Worm (Caenorhabditis elegans) whole organism, late embryonic: ENCODE measurements around the gene metl-13.

Experiments
- C08G9.2 ChIP-seq: sonication (generic microtip); optimal IDR thresholded peaks from 2 replicates; lab custom pipeline; 2016; ENCODE audit warnings: mild to moderate bottlenecking, missing genetic modification characterization, moderate library complexity, missing compliant biosample characterization
- F13H6.1 ChIP-seq: sonication (generic microtip); optimal IDR thresholded peaks from 2 replicates; lab custom pipeline; 2016; ENCODE audit warnings: missing genetic modification characterization, missing compliant biosample characterization
- K09A11.1 ChIP-seq: sonication (generic microtip); optimal IDR thresholded peaks from 2 replicates; lab custom pipeline; 2017; ENCODE audit warnings: antibody characterized with exemption, mild to moderate bottlenecking, missing genetic modification characterization, missing compliant biosample characterization; ENCODE audit not compliant: insufficient read depth
- ama-1 ChIP-seq: fragments of 150-350 bp; optimal IDR thresholded peaks from 2 replicates; lab custom pipeline; 2014
- ceh-14 ChIP-seq: sonication (generic microtip); optimal IDR thresholded peaks from 2 replicates; lab custom pipeline; 2016; ENCODE audit warnings: missing genotype, missing genetic modification characterization, missing compliant biosample characterization
- ceh-18 ChIP-seq: sonication (generic microtip); optimal IDR thresholded peaks from 2 replicates; lab custom pipeline; 2016; ENCODE audit warnings: missing genetic modification characterization, missing compliant biosample characterization
- ceh-2 ChIP-seq: sonication (generic microtip); optimal IDR thresholded peaks from 2 replicates; lab custom pipeline; 2016; ENCODE audit warnings: missing genotype, missing genetic modification characterization, missing compliant biosample characterization
- ceh-22 ChIP-seq: sonication (generic microtip); optimal IDR thresholded peaks from 2 replicates; lab custom pipeline; 2017; ENCODE audit warnings: missing biosample characterization, missing genetic modification characterization
- ceh-31 ChIP-seq: sonication (generic microtip); optimal IDR thresholded peaks from 2 replicates; lab custom pipeline; 2016; ENCODE audit warnings: missing genetic modification characterization, missing compliant biosample characterization
- ceh-34 ChIP-seq: sonication (generic microtip); optimal IDR thresholded peaks from 2 replicates; lab custom pipeline; 2016; ENCODE audit warnings: mild to moderate bottlenecking, missing genetic modification characterization, missing compliant biosample characterization
- ceh-48 ChIP-seq: sonication (generic microtip); optimal IDR thresholded peaks from 2 replicates; lab custom pipeline; 2016; ENCODE audit warnings: missing genetic modification characterization, inconsistent platforms, missing compliant biosample characterization
- ceh-6 ChIP-seq: fragments of 200-800 bp; sonication (Bioruptor generic); optimal IDR thresholded peaks from 2 replicates; lab custom pipeline; 2018; ENCODE audit warnings: mild to moderate bottlenecking, missing genetic modification characterization, missing compliant biosample characterization
- ceh-9 ChIP-seq: sonication (generic microtip); optimal IDR thresholded peaks from 2 replicates; lab custom pipeline; 2016; ENCODE audit warnings: mild to moderate bottlenecking, missing genetic modification characterization, inconsistent platforms, missing compliant biosample characterization
- che-1 ChIP-seq: sonication (generic microtip); optimal IDR thresholded peaks from 2 replicates; lab custom pipeline; 2016; ENCODE audit warnings: mild to moderate bottlenecking, missing genetic modification characterization, missing compliant biosample characterization
- dve-1 ChIP-seq: sonication (generic microtip); optimal IDR thresholded peaks from 2 replicates; lab custom pipeline; 2017; ENCODE audit warnings: antibody characterized with exemption, mild to moderate bottlenecking, missing genetic modification characterization, missing compliant biosample characterization
- elt-2 ChIP-seq: sonication (generic microtip); optimal IDR thresholded peaks from 2 replicates; lab custom pipeline; 2016; ENCODE audit warnings: missing genetic modification reagents, missing genetic modification characterization, missing compliant biosample characterization
- ets-4 ChIP-seq: sonication (generic microtip); optimal IDR thresholded peaks from 2 replicates; lab custom pipeline; 2016; ENCODE audit warnings: missing genetic modification characterization, missing compliant biosample characterization
- eyg-1 ChIP-seq: sonication (generic microtip); optimal IDR thresholded peaks from 2 replicates; lab custom pipeline; 2016; ENCODE audit warnings: missing genotype, missing genetic modification characterization, missing compliant biosample characterization
- fax-1 ChIP-seq: sonication (generic microtip); optimal IDR thresholded peaks from 2 replicates; lab custom pipeline; 2016; ENCODE audit warnings: missing genotype, missing genetic modification characterization, missing compliant biosample characterization
- fkh-10 ChIP-seq: fragments of 150-350 bp; optimal IDR thresholded peaks from 2 replicates; lab custom pipeline; 2014; ENCODE audit warnings: missing biosample characterization, missing genetic modification reagents, missing genetic modification characterization
- fkh-6 ChIP-seq: sonication (generic microtip); optimal IDR thresholded peaks from 2 replicates; lab custom pipeline; 2016; ENCODE audit warnings: missing genetic modification characterization, missing compliant biosample characterization
- gmeb-2 ChIP-seq: sonication (generic microtip); optimal IDR thresholded peaks from 2 replicates; lab custom pipeline; 2016; ENCODE audit warnings: missing genetic modification characterization, inconsistent platforms, missing compliant biosample characterization
- hlh-8 ChIP-seq: sonication (generic microtip); optimal IDR thresholded peaks from 2 replicates; lab custom pipeline; 2016; ENCODE audit warnings: missing genotype, missing genetic modification characterization, missing compliant biosample characterization
- lim-6 ChIP-seq: sonication (generic microtip); optimal IDR thresholded peaks from 2 replicates; lab custom pipeline; 2016; ENCODE audit warnings: missing genetic modification characterization, missing compliant biosample characterization
- madf-2 ChIP-seq: sonication (generic microtip); optimal IDR thresholded peaks from 2 replicates; lab custom pipeline; 2017; ENCODE audit warnings: missing genetic modification characterization, missing compliant biosample characterization
- mec-3 ChIP-seq: sonication (generic microtip); optimal IDR thresholded peaks from 2 replicates; lab custom pipeline; 2016; ENCODE audit warnings: borderline replicate concordance, missing genetic modification characterization, missing compliant biosample characterization
- nfya-1 ChIP-seq: sonication (generic microtip); optimal IDR thresholded peaks from 2 replicates; lab custom pipeline; 2017; ENCODE audit warnings: missing genetic modification characterization, mild to moderate bottlenecking, missing compliant biosample characterization, antibody characterized with exemption, moderate library complexity
- nhr-232 ChIP-seq: sonication (generic microtip); optimal IDR thresholded peaks from 2 replicates; lab custom pipeline; 2016; ENCODE audit warnings: missing genetic modification characterization, missing compliant biosample characterization
- pag-3 ChIP-seq: sonication (generic microtip); optimal IDR thresholded peaks from 2 replicates; lab custom pipeline; 2016; ENCODE audit warnings: missing compliant biosample characterization, missing genetic modification characterization, borderline replicate concordance
- pat-9 ChIP-seq: fragments of 200-800 bp; sonication (Bioruptor generic); optimal IDR thresholded peaks from 2 replicates; lab custom pipeline; 2018; ENCODE audit warnings: mild to moderate bottlenecking, missing genetic modification characterization, moderate library complexity, missing compliant biosample characterization
- pha-2 ChIP-seq: sonication (generic microtip); optimal IDR thresholded peaks from 2 replicates; lab custom pipeline; 2017; ENCODE audit warnings: mild to moderate bottlenecking, missing genetic modification characterization, missing compliant biosample characterization
- pqm-1 ChIP-seq: sonication (generic microtip); optimal IDR thresholded peaks from 2 replicates; lab custom pipeline; 2016; ENCODE audit warnings: missing genetic modification characterization, missing compliant biosample characterization
- ref-2 ChIP-seq: sonication (generic microtip); optimal IDR thresholded peaks from 2 replicates; lab custom pipeline; 2016; ENCODE audit warnings: missing genetic modification characterization, missing compliant biosample characterization
- rnt-1 ChIP-seq: sonication (generic microtip); optimal IDR thresholded peaks from 2 replicates; lab custom pipeline; 2016; ENCODE audit warnings: missing genetic modification characterization, missing compliant biosample characterization
- sdc-2 ChIP-seq: sonication (generic microtip); optimal IDR thresholded peaks from 2 replicates; lab custom pipeline; 2016; ENCODE audit warnings: missing genotype, missing genetic modification characterization, missing compliant biosample characterization
- sox-2 ChIP-seq: fragments of 200-800 bp; sonication (Bioruptor generic); IDR thresholded peaks from 2 replicates; pipeline ENCODE4 v1.3.6; 2022; ENCODE audit warnings: missing genetic modification reagents, missing genetic modification characterization, missing compliant biosample characterization
- tbx-2 ChIP-seq: sonication (generic microtip); optimal IDR thresholded peaks from 2 replicates; lab custom pipeline; 2016; ENCODE audit warnings: missing genetic modification characterization, missing compliant biosample characterization
- tbx-7 ChIP-seq: sonication (generic microtip); optimal IDR thresholded peaks from 2 replicates; lab custom pipeline; 2016; ENCODE audit warnings: missing genotype, missing genetic modification characterization, missing compliant biosample characterization
- unc-3 ChIP-seq, 2 experiments: fragments of 200-800 bp in 1 of 2; sonication (Bioruptor generic) in 1 of 2; sonication (generic microtip) in 1 of 2; conservative IDR thresholded peaks in 1 of 2; optimal IDR thresholded peaks in 1 of 2; 2 replicates each; pipeline versions ENCODE4 v1.3.6 to Lab custom; 2016 to 2022; ENCODE audit warnings: missing compliant biosample characterization in 2 of 2, missing genetic modification characterization in 2 of 2, missing genetic modification reagents in 1 of 2
- unc-42 ChIP-seq: sonication (generic microtip); optimal IDR thresholded peaks from 2 replicates; lab custom pipeline; 2016; ENCODE audit warnings: missing genotype, missing genetic modification characterization, missing compliant biosample characterization
- zip-5 ChIP-seq: sonication (generic microtip); optimal IDR thresholded peaks from 2 replicates; lab custom pipeline; 2016; ENCODE audit warnings: missing genetic modification characterization, missing compliant biosample characterization

The metl-13 gene

ce11 chrIV:6631704-6632272 is 3.1 kb upstream of the metl-13 start, which contains the start of the genes cest-5.1 and C01B10.9:
TSS of gene cest-5.1 (minus strand) at chrIV:6631754.
TSS of gene C01B10.9 (plus strand) at chrIV:6632222.
- TF ChIP-seq nfya-1 (tag; lab: Kevin White, UChicago) (peak; percentile 5), ceh-34 (tag; lab: Kevin White, UChicago) (peak; percentile 64), unc-42 (tag; lab: Kevin White, UChicago) (peak; percentile 56), ceh-18 (tag; lab: Kevin White, UChicago) (no peak), fkh-10 (GFP tag; lab: Kevin White, UChicago) (no peak), tbx-7 (tag; lab: Kevin White, UChicago) (peak; percentile 84), mec-3 (tag; lab: Kevin White, UChicago) (peak; percentile 60), ceh-14 (tag; lab: Kevin White, UChicago) (peak; percentile 68), ceh-2 (tag; lab: Kevin White, UChicago) (peak; percentile 90), eyg-1 (tag; lab: Kevin White, UChicago) (peak; percentile 17), fkh-6 (peak; percentile 49), pha-2 (tag; lab: Kevin White, UChicago) (peak; percentile 6), C08G9.2 (peak; percentile 91), fax-1 (tag; lab: Kevin White, UChicago) (peak; percentile 45), zip-5 (peak; percentile 74), tbx-2 (peak; percentile 82), hlh-8 (tag; lab: Kevin White, UChicago) (peak; percentile 68), unc-3 (GFP tag; conservative IDR thresholded peaks at IDR 0.05; lab: Robert Waterston, UW) (no peak), unc-3 (tag; optimal IDR thresholded peaks at IDR 0.05; lab: Kevin White, UChicago) (peak; percentile 23), ceh-6 (peak; percentile 6), lim-6 (tag; lab: Kevin White, UChicago) (peak; percentile 33), ets-4 (tag; lab: Kevin White, UChicago) (peak; percentile 90), ceh-22 (tag; lab: Kevin White, UChicago) (no peak), elt-2 (tag; lab: Kevin White, UChicago) (peak; percentile 75), F13H6.1 (peak; percentile 58), ceh-31 (tag; lab: Kevin White, UChicago) (peak; percentile 95), ama-1 (lab: Kevin White, UChicago) (no peak), rnt-1 (tag; lab: Kevin White, UChicago) (peak; percentile 52), gmeb-2 (tag; lab: Kevin White, UChicago) (no peak), sdc-2 (tag; lab: Kevin White, UChicago) (peak; percentile 43), nhr-232 (tag; lab: Kevin White, UChicago) (no peak)
- TF ChIP-seq, all 69 proteins: peak for 24

- no peak for TF ChIP-seq pat-9 (tag; lab: Kevin White, UChicago)
- TF ChIP-seq dve-1 (tag; lab: Kevin White, UChicago): no peak
- no peak for TF ChIP-seq ceh-9 (tag; lab: Kevin White, UChicago)
- no peak for TF ChIP-seq ceh-31 (tag; lab: Kevin White, UChicago)
- TF ChIP-seq nhr-232 (tag; lab: Kevin White, UChicago): no peak
- TF ChIP-seq mec-3 (tag; lab: Kevin White, UChicago): no peak
- no peak for TF ChIP-seq pag-3 (tag; lab: Kevin White, UChicago)
- TF ChIP-seq ceh-6: no peak
- no peak for TF ChIP-seq ceh-48 (tag; lab: Kevin White, UChicago)
- no peak for TF ChIP-seq ref-2
- no peak for TF ChIP-seq F13H6.1
- no peak for TF ChIP-seq sox-2 (GFP tag; lab: Robert Waterston, UW)
- TF ChIP-seq unc-42 (tag; lab: Kevin White, UChicago): no peak
- no peak for TF ChIP-seq ets-4 (tag; lab: Kevin White, UChicago)
- TF ChIP-seq K09A11.1: no peak
- TF ChIP-seq ceh-14 (tag; lab: Kevin White, UChicago): no peak
- no peak for TF ChIP-seq madf-2 (tag; lab: Kevin White, UChicago)
- no peak for TF ChIP-seq che-1 (tag; lab: Kevin White, UChicago)
- no peak for TF ChIP-seq pqm-1 (tag; lab: Kevin White, UChicago)
- TF ChIP-seq, all 69 proteins: peak for 0
Observed at ce11 chrIV:6638256-6638655, 3.4 kb downstream of the metl-13 start, which contains the start of gene C01B10.7. TSS of gene C01B10.7 (plus strand) at chrIV:6638556.
